Worm (Caenorhabditis elegans): Measurements from ENCODE around the gene ant-1.3.

The ant-1.3 gene

DNA sequence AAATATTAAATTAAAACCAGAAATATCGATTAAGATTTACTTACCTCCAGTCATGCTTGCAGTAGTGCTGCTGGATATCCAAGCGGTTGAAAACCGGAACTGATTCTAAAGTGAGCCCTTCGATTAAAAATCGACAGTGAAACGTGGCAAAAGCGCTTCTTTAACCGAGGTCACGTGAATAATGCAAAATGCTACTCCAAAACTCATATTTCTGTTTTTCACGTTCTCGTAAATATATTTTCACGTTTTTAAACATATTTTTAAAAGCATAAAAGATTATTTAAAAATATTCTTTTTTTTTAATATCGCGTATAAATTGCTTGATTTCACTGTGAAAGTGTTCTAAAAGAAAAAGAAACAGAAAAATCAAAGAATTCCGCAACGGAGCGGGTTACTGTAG is at the start of gene ant-1.3:
ant-1.3 (minus strand) TSS at position 101 of the 400 bp plus-strand sequence.
- TF ChIP-seq unc-42 (tag; optimal IDR thresholded peaks at IDR 0.05) = no peak
- TF ChIP-seq pros-1 (tag; optimal IDR thresholded peaks at IDR 0.05) = no peak
- TF ChIP-seq hlh-6 (tag; optimal IDR thresholded peaks at IDR 0.05) = no peak
- TF ChIP-seq ref-2 (tag; optimal IDR thresholded peaks at IDR 0.05) = no peak
- TF ChIP-seq ceh-6 (GFP tag; optimal IDR thresholded peaks at IDR 0.05) = no peak
- TF ChIP-seq pqm-1 (tag; optimal IDR thresholded peaks at IDR 0.05) = no peak
- TF ChIP-seq ama-1 (optimal IDR thresholded peaks at IDR 0.05) = no peak
- no peak for TF ChIP-seq K09A11.1 (tag; optimal IDR thresholded peaks at IDR 0.05; ENCODE audit: insufficient read depth)
- no peak for TF ChIP-seq rnt-1 (tag; optimal IDR thresholded peaks at IDR 0.05)
- TF ChIP-seq ttx-3 (tag; optimal IDR thresholded peaks at IDR 0.05) = no peak
- no peak for TF ChIP-seq syd-9 (tag; optimal IDR thresholded peaks at IDR 0.05)

DNA sequence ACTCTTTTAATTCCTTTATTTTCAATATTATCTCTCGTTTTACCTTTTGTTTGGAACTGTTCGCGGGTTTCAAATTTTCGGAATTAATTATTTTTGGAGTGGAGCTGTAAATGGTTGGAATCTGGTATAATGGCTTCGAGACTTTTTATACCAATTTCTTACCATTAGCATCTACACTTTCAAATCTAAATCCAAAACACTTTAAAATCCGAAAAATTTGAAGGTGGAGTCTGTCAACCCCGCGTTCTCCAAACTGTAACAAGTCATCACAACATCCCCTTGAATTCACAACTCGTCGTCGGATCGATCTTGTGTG is 48.3 kb upstream of the ant-1.3 start, which contains the start of gene nhr-97:
nhr-97 (plus strand) TSS at position 217 of the 316 bp plus-strand sequence.
- TF ChIP-seq ets-4 (tag; optimal IDR thresholded peaks at IDR 0.05) = no peak
- TF ChIP-seq pqm-1 (tag; optimal IDR thresholded peaks at IDR 0.05) = no peak
- TF ChIP-seq rnt-1 (tag; optimal IDR thresholded peaks at IDR 0.05) = no peak
- no peak for TF ChIP-seq nhr-232 (tag; optimal IDR thresholded peaks at IDR 0.05)
- TF ChIP-seq elt-4 (tag; optimal IDR thresholded peaks at IDR 0.05) = no peak
- no peak for TF ChIP-seq hlh-6 (tag; optimal IDR thresholded peaks at IDR 0.05)
- TF ChIP-seq Y22D7AL.16 (tag; optimal IDR thresholded peaks at IDR 0.05) = no peak
- TF ChIP-seq unc-86 (tag; optimal IDR thresholded peaks at IDR 0.05) = no peak
- no peak for TF ChIP-seq sox-2 (GFP tag; IDR thresholded peaks at IDR 0.05)
- TF ChIP-seq fax-1 (tag; optimal IDR thresholded peaks at IDR 0.05) = no peak
- TF ChIP-seq ceh-9 (tag; optimal IDR thresholded peaks at IDR 0.05) = no peak
- TF ChIP-seq ceh-24 (tag; optimal IDR thresholded peaks at IDR 0.05) = no peak
- TF ChIP-seq gmeb-2 (tag; optimal IDR thresholded peaks at IDR 0.05) = no peak

DNA sequence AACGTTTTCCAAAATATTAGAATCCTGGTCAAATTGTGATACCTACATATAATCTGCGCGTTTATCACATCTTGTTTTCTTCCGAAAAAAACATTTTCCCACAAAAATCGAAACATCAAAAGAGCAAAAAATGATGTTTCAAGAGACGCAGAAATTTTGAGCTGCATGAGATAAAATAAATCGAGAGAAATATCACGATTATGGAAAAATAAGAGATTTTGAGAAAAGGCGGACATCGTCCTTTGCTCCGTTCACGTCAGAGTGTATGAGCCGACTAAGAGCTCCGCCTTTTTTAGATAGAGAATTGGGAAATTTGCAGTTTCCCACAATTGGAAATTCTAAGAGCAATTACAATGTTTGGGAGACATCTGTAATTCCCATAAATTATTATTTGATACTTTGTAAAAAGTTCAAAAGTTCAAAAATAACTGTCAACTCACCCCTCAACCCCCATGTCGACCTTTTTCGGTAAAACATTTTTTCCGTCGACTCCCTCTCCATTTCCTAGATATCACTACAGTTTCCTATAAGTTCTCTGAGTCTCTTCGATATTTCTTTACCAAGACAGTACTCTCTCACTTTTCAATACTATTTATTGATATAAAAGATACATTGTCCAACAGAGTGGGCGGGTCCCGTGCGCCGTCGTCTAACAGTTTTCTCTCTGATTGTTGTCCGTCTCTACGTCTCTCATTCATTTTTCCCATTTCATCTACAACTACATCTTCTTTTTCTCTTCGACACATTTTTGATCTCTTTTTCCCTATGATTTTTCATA is 47.7 kb upstream of the ant-1.3 start:
- no peak for TF ChIP-seq pqm-1 (tag; optimal IDR thresholded peaks at IDR 0.05)
- TF ChIP-seq hlh-6 (tag; optimal IDR thresholded peaks at IDR 0.05) = no peak
- no peak for TF ChIP-seq nhr-232 (tag; optimal IDR thresholded peaks at IDR 0.05)

DNA sequence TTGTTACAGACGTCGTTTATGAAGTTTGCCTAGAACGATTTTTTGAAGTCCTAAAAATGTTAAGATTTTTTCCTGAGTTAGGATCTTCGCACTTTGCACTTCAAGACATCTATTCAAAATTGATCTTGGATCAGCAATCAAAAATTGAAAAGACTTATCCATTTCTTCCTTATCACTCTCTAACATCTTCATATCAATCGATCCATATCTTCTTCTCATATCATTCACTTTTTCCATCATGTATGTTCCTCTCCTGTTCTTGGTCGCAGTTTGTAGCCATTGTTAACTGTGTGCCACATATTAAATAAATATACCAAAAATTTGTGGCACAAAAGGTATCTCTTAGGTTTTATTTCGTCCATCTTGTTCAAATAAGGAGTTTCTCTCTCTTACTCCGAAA is 46.6 kb upstream of the ant-1.3 start:
- TF ChIP-seq C08G9.2 (tag; optimal IDR thresholded peaks at IDR 0.05) (no peak), fkh-10 (GFP tag; optimal IDR thresholded peaks at IDR 0.05) (no peak), ztf-16 (tag; optimal IDR thresholded peaks at IDR 0.05) (no peak), pros-1 (tag; optimal IDR thresholded peaks at IDR 0.05) (no peak), npax-4 (tag; optimal IDR thresholded peaks at IDR 0.05) (no peak), pha-4 (tag; optimal IDR thresholded peaks at IDR 0.05) (no peak), unc-42 (tag; optimal IDR thresholded peaks at IDR 0.05) (no peak), hlh-30 (tag; optimal IDR thresholded peaks at IDR 0.05; ENCODE audit: insufficient read depth) (no peak), ceh-19 (GFP tag; optimal IDR thresholded peaks at IDR 0.05) (no peak), hlh-8 (tag; optimal IDR thresholded peaks at IDR 0.05) (no peak), ttx-3 (tag; optimal IDR thresholded peaks at IDR 0.05) (no peak), ceh-45 (GFP tag; IDR thresholded peaks at IDR 0.05) (no peak), pat-9 (tag; optimal IDR thresholded peaks at IDR 0.05) (no peak), pag-3 (tag; optimal IDR thresholded peaks at IDR 0.05; ENCODE audit: borderline replicate concordance) (no peak), Y22D7AL.16 (tag; optimal IDR thresholded peaks at IDR 0.05) (no peak), F13H6.1 (tag; optimal IDR thresholded peaks at IDR 0.05) (no peak), syd-9 (tag; optimal IDR thresholded peaks at IDR 0.05) (no peak), unc-86 (tag; optimal IDR thresholded peaks at IDR 0.05) (no peak)

DNA sequence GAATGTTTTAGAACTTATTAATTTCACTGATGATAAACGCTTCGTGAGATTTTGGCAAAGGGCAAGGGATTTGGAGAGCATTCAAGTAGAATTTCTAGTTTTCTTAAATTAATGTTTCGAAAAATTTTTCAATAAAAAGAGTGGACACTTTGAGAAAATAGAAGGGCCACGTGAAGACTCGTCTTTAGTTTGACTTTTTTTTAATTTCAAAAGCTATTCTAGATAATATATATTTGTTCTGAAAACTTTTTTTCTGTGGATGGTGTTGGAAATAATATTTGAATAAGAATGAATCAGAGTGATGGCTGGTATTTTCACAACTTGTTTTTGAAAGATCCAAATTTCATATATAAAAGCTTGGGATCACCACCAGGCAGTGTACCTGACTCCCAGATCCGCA is 39.2 kb upstream of the ant-1.3 start, which contains the start of gene C28D4.8:
C28D4.8 (minus strand) TSS at position 101 of the 400 bp plus-strand sequence.
- TF ChIP-seq zip-5 (tag; optimal IDR thresholded peaks at IDR 0.05) (no peak), pqm-1 (tag; optimal IDR thresholded peaks at IDR 0.05) (no peak), tbx-2 (tag; optimal IDR thresholded peaks at IDR 0.05) (no peak), hlh-8 (tag; optimal IDR thresholded peaks at IDR 0.05) (no peak), hlh-15 (tag; optimal IDR thresholded peaks at IDR 0.05) (no peak), pha-4 (tag; optimal IDR thresholded peaks at IDR 0.05) (no peak), fkh-10 (GFP tag; optimal IDR thresholded peaks at IDR 0.05) (no peak)

Data from whole organism, late embryonic.